Fruit fly (Drosophila melanogaster): ENCODE results near the gene Polr2J.

dm6 chr2L:17427929-17428456, 17.8 kb upstream of the Polr2J start:
- TF ChIP-seq pdm3 (GFP tag; optimal IDR thresholded peaks at IDR 0.05) (peak; percentile 7), ss (GFP tag; optimal IDR thresholded peaks at IDR 0.05) (peak; percentile 72 to 87), fd59A (GFP tag; optimal IDR thresholded peaks at IDR 0.05) (peak; percentile 23), Gug (GFP tag; IDR thresholded peaks at IDR 0.05) (peak; percentile 14; the same call in 1 of the 2 replicates), Smox (GFP tag; optimal IDR thresholded peaks at IDR 0.05) (no peak), Hr4 (GFP tag; optimal IDR thresholded peaks at IDR 0.05) (no peak), CG9139 (GFP tag; optimal IDR thresholded peaks at IDR 0.05) (peak; percentile 81), Ets21C (GFP tag; optimal IDR thresholded peaks at IDR 0.05) (no peak), Hr39 (GFP tag; optimal IDR thresholded peaks at IDR 0.05) (no peak), esn (GFP tag; optimal IDR thresholded peaks at IDR 0.05) (peak; percentile 11), CG16779 (tag; optimal IDR thresholded peaks at IDR 0.05) (peak; percentile 44), Sox14 (GFP tag; optimal IDR thresholded peaks at IDR 0.05) (no peak)

All from whole organism, prepupa.